Worm (Caenorhabditis elegans): Measurements from ENCODE around the gene C05D12.5.

DNA sequence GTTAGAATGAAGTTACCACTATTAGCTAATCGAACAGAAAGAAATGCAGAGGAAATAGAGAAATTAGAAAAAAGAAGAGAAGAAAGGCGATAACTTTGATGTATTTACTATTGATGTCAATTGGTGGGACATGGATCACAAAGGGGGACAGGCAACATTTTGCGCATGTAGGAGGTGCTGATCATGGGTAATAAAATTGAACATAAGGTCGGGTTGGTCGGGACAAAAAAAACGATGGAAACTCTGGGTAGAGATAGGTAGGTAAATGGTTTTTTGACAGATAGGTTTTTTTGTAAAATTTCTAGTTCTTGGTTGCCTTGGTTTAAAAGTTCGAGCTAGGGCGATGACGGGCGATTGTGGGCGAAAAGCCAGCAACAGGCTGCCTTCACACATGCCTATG is 43.2 kb upstream of the C05D12.5 start, which contains the start of gene shn-1:
- TF ChIP-seq nhr-12 (tag; optimal IDR thresholded peaks at IDR 0.05) (no peak), mab-9 (GFP tag; IDR thresholded peaks at IDR 0.05) (no peak), lsy-2 (tag; optimal IDR thresholded peaks at IDR 0.05) (no peak), nhr-11 (tag; optimal IDR thresholded peaks at IDR 0.05) (no peak), ztf-4 (tag; optimal IDR thresholded peaks at IDR 0.05) (no peak), unc-130 (tag; optimal IDR thresholded peaks at IDR 0.05) (no peak)
